Fruit fly (Drosophila melanogaster): ENCODE results near the gene GAPsec.

DNA sequence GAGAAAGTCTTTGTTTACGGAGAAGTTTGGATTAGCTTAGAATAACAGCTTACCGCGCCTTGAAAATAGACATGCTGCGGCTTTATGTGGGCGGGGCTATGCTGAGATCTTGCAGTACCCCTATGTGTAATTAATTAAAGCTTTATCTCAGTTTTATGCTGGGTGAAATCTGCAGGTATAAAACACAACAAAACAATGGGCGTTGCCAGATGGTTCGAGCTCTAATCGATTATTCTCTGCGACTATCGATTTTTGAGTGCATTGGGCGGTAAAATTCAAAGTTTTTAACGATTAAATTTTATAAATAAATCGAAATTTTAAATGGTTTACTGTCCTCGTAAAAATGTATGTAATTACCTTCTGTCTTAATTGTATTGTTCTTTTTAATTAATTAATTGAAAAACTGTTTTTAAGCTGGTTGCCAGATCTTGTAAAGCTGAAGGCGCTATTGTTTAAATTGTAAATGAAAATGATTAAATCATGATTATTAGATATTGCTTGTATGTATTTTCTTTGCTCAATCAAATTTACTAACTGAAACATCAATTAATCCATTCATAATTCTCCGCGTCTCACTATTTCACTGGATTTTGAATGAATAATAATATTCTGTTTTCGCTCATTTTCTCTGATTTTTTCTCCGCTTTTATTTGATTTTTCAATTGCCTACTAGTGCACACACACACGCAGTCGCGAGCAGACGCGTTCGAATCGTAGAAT is at the start of gene GAPsec, which contains the start of gene Zasp66:
- TF ChIP-seq CG8478 (optimal IDR thresholded peaks at IDR 0.05) (no peak), CTCF (optimal IDR thresholded peaks at IDR 0.05) (no peak)

Data from S2 (cell line).